Worm (Caenorhabditis elegans): ENCODE results near the gene C01G10.14.

C01G10.14 gene

DNA sequence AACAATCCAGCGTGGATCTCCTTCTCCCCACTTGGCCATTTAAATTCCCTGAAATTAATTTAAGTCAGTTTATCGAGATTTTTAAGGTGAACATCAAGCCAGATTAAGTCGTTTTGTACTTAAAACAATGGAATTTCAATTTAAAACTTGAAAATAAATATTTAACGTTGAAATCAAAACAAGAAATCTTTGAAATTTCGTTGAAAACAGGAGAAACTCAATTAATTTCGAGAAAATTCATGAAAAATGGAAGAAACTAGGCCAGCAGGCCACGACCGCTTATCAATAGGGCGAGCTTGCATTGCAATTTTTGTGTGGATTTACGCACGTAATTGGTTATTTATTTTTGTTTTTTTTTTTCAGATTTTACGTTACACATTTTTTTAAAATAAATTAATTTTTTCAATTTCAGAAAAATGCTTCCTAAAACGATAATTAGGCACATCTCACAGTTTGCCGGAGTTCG, 20.4 kb downstream of the C01G10.14 start, which contains the start of the genes ahsa-1 and C01G10.7 (continued):
- peak; percentile 99 for TF ChIP-seq mes-2 (tag; optimal IDR thresholded peaks at IDR 0.05; ENCODE audit: poor library complexity, severe bottlenecking)
- TF ChIP-seq dmd-8 (GFP tag; IDR thresholded peaks at IDR 0.05), result no peak
- peak; percentile 52; the same call in 1 of the 2 replicates for TF ChIP-seq mdt-29 (GFP tag; IDR thresholded peaks at IDR 0.05)
- TF ChIP-seq madf-5 (GFP tag; IDR thresholded peaks at IDR 0.05), result peak; percentile 45 to 64; a peak in 2 of 4 replicates
- TF ChIP-seq nhr-102 (tag; optimal IDR thresholded peaks at IDR 0.05), result no peak
- no peak for TF ChIP-seq daf-8 (GFP tag; IDR thresholded peaks at IDR 0.05)
- TF ChIP-seq T20F7.1 (GFP tag; optimal IDR thresholded peaks at IDR 0.05), result peak; percentile 87
- TF ChIP-seq nhr-28 (tag; optimal IDR thresholded peaks at IDR 0.05), result peak; percentile 64
- TF ChIP-seq ceh-28 (tag; optimal IDR thresholded peaks at IDR 0.05), result no peak
- peak; percentile 70 for TF ChIP-seq F37D6.2 (tag; optimal IDR thresholded peaks at IDR 0.05)
- TF ChIP-seq lin-38 (GFP tag; IDR thresholded peaks at IDR 0.05), result peak; percentile 99
- TF ChIP-seq daf-16 (GFP tag; optimal IDR thresholded peaks at IDR 0.05), result peak in 1 of 2 experiments; percentile 72
- TF ChIP-seq daf-16 (tag; optimal IDR thresholded peaks at IDR 0.05), result no peak
- peak; percentile 8 for TF ChIP-seq nhr-10 (tag; optimal IDR thresholded peaks at IDR 0.05)
- peak; percentile 72 for TF ChIP-seq duxl-1 (tag; optimal IDR thresholded peaks at IDR 0.05; ENCODE audit: poor library complexity)
- TF ChIP-seq mdl-1 (tag; optimal IDR thresholded peaks at IDR 0.05), result peak in 1 of 2 experiments; percentile 13
- peak; percentile 49; the same call in 1 of the 2 replicates for TF ChIP-seq vab-7 (GFP tag; IDR thresholded peaks at IDR 0.05)
- no peak for TF ChIP-seq zip-11 (GFP tag; IDR thresholded peaks at IDR 0.05)
- no peak for TF ChIP-seq lin-29 (GFP tag; IDR thresholded peaks at IDR 0.05)
- peak; percentile 46 for TF ChIP-seq spr-1 (tag; optimal IDR thresholded peaks at IDR 0.05)
- 0 out of 2 replicates have a peak, but pooled peaks have one; percentile 12 for TF ChIP-seq tag-97 (GFP tag; IDR thresholded peaks at IDR 0.05)
- no peak for TF ChIP-seq lin-1 (GFP tag; IDR thresholded peaks at IDR 0.05)
- TF ChIP-seq rbr-2 (tag; optimal IDR thresholded peaks at IDR 0.05), result peak; percentile 87
- peak; percentile 91 for TF ChIP-seq ZK337.2 (GFP tag; IDR thresholded peaks at IDR 0.05)
- no peak for TF ChIP-seq attf-4 (tag; optimal IDR thresholded peaks at IDR 0.05)
- no peak for TF ChIP-seq zfp-2 (tag; optimal IDR thresholded peaks at IDR 0.05)
- peak; percentile 40 for TF ChIP-seq ztf-7 (tag; optimal IDR thresholded peaks at IDR 0.05)
- peak; percentile 98 for TF ChIP-seq aha-1 (tag)
- TF ChIP-seq ztf-11 (tag; optimal IDR thresholded peaks at IDR 0.05), result no peak
- peak; percentile 88 for TF ChIP-seq nhr-77 (tag; optimal IDR thresholded peaks at IDR 0.05)
- no peak for TF ChIP-seq lim-7 (GFP tag; IDR thresholded peaks at IDR 0.05)
- TF ChIP-seq php-3 (GFP tag; IDR thresholded peaks at IDR 0.05), result no peak
- peak; percentile 54; the same call in 1 of the 2 replicates for TF ChIP-seq pha-4 (GFP tag; IDR thresholded peaks at IDR 0.05)
- TF ChIP-seq pha-4 (tag; optimal IDR thresholded peaks at IDR 0.05), result peak; percentile 97
- peak; percentile 64 to 94 for TF ChIP-seq lsy-2 (tag; optimal IDR thresholded peaks at IDR 0.05)
- peak; percentile 75 for TF ChIP-seq madf-9 (GFP tag; conservative IDR thresholded peaks at IDR 0.05)
- peak; percentile 60 for TF ChIP-seq ces-1 (GFP tag; optimal IDR thresholded peaks at IDR 0.05)
- peak; percentile 79 for TF ChIP-seq hmg-1.1 (GFP tag; IDR thresholded peaks at IDR 0.05)
- peak; percentile 86 for TF ChIP-seq lin-13 (GFP tag; optimal IDR thresholded peaks at IDR 0.05)
- TF ChIP-seq sdz-12 (GFP tag; optimal IDR thresholded peaks at IDR 0.05), result no peak
- peak; percentile 72; the same call in 1 of the 2 replicates for TF ChIP-seq ceh-44 (GFP tag; IDR thresholded peaks at IDR 0.05)

DNA sequence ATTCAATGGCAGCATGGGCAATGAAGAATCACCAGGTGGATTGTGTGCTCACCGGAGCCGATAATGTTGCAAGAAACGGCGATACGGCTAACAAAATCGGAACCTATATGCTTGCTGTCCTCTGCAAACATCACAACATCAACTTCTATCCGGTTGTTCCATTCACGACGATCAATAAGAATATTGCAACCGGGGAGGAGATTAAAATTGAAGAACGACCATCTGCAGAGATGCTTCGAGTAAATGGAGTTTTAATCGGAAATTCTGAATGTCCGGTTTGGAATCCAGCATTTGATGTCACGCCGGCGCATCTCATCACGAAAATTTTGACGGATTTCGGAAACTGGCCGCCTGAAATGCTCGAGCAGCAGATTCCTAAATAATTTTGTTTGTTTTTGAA, 22.1 kb downstream of the C01G10.14 start:
- TF ChIP-seq madf-5 (GFP tag; IDR thresholded peaks at IDR 0.05) (no peak), nhr-111 (GFP tag; optimal IDR thresholded peaks at IDR 0.05) (no peak), daf-16 (GFP tag; optimal IDR thresholded peaks at IDR 0.05) (no peak), daf-16 (tag; optimal IDR thresholded peaks at IDR 0.05) (peak; percentile 25), F10B5.3 (tag; optimal IDR thresholded peaks at IDR 0.05) (no peak), set-16 (GFP tag; IDR thresholded peaks at IDR 0.05) (no peak), unc-39 (tag; optimal IDR thresholded peaks at IDR 0.05) (no peak), Y5F2A.4 (GFP tag; optimal IDR thresholded peaks at IDR 0.05) (no peak), F37D6.2 (tag; optimal IDR thresholded peaks at IDR 0.05) (no peak), lim-7 (GFP tag; IDR thresholded peaks at IDR 0.05) (no peak), lsy-2 (tag; optimal IDR thresholded peaks at IDR 0.05) (no peak), snpc-1.2 (GFP tag; IDR thresholded peaks at IDR 0.05) (no peak), mxl-3 (GFP tag; optimal IDR thresholded peaks at IDR 0.05) (no peak), nhr-10 (tag; optimal IDR thresholded peaks at IDR 0.05) (no peak), daf-8 (GFP tag; IDR thresholded peaks at IDR 0.05) (no peak), T20F7.1 (GFP tag; optimal IDR thresholded peaks at IDR 0.05) (no peak), nhr-102 (tag; optimal IDR thresholded peaks at IDR 0.05) (no peak), dmd-9 (GFP tag; IDR thresholded peaks at IDR 0.05) (no peak), cey-2 (tag; optimal IDR thresholded peaks at IDR 0.05; ENCODE audit: borderline replicate concordance, insufficient read depth) (no peak), T26A8.4 (GFP tag; IDR thresholded peaks at IDR 0.05) (peak; percentile 14; the same call in 1 of the 2 replicates)
